Fruit fly (Drosophila melanogaster) whole organism, prepupa: ENCODE measurements around the gene dnc.

ENCODE experiments used
- CG11902 ChIP-seq: fragments of 200-800 bp; sonication (Bioruptor generic); optimal IDR thresholded peaks from 3 replicates; lab custom pipeline; 2016; ENCODE audit warnings: missing biosample characterization, missing genetic modification characterization
- CG6854 ChIP-seq: fragments of 200-800 bp; sonication (Bioruptor generic); optimal IDR thresholded peaks from 2 replicates; lab custom pipeline; 2017; ENCODE audit warnings: missing biosample characterization, mild to moderate bottlenecking, missing genetic modification characterization
- Eip75B ChIP-seq: fragments of 200-800 bp; sonication (Bioruptor generic); optimal IDR thresholded peaks from 3 replicates; lab custom pipeline; 2016; ENCODE audit warnings: missing biosample characterization, missing genetic modification characterization
- OdsH ChIP-seq: fragments of 200-800 bp; sonication (Bioruptor generic); optimal IDR thresholded peaks from 3 replicates; lab custom pipeline; 2016; ENCODE audit warnings: missing biosample characterization, missing genetic modification characterization

dm6 chrX:3378490-3379091 is 202.4 kb downstream of the dnc start:
- no peak for TF ChIP-seq CG6854 (GFP tag; lab: Kevin White, UChicago)
- TF ChIP-seq Eip75B = no peak
- TF ChIP-seq CG11902 (GFP tag; lab: Kevin White, UChicago) = no peak
- TF ChIP-seq OdsH (GFP tag; lab: Kevin White, UChicago) = no peak
